Worm (Caenorhabditis elegans) whole organism, L2 larva: ENCODE measurements around the gene fipr-8.

Experiments used
- C34F6.9 ChIP-seq: fragments of 150-350 bp; optimal IDR thresholded peaks from 2 replicates; lab custom pipeline; 2014; ENCODE audit warnings: missing biosample characterization, missing genetic modification characterization
- F13H6.1 ChIP-seq: sonication (generic microtip); optimal IDR thresholded peaks from 2 replicates; lab custom pipeline; 2016; ENCODE audit warnings: missing genetic modification characterization, missing compliant biosample characterization
- Y55F3AM.14 ChIP-seq: fragments of 200-800 bp; sonication (Bioruptor generic); optimal IDR thresholded peaks from 2 replicates; lab custom pipeline; 2018; ENCODE audit warnings: mild to moderate bottlenecking, missing genetic modification characterization, missing compliant biosample characterization
- ZK546.5 ChIP-seq: sonication (generic microtip); optimal IDR thresholded peaks from 2 replicates; lab custom pipeline; 2017; ENCODE audit warnings: missing biosample characterization, missing genetic modification characterization
- alr-1 ChIP-seq: fragments of 150-350 bp; optimal IDR thresholded peaks from 2 replicates; lab custom pipeline; 2014; ENCODE audit warnings: missing biosample characterization, missing genetic modification characterization
- ama-1 ChIP-seq: fragments of 150-350 bp; optimal IDR thresholded peaks from 2 replicates; lab custom pipeline; 2018; ENCODE audit warnings: inconsistent platforms
- blmp-1 ChIP-seq: sonication (generic microtip); optimal IDR thresholded peaks from 2 replicates; lab custom pipeline; 2017; ENCODE audit warnings: missing genetic modification characterization, mild to moderate bottlenecking, missing compliant biosample characterization, antibody characterized with exemption, moderate library complexity; ENCODE audit not compliant: insufficient read depth
- ceh-16 ChIP-seq: fragments of 150-350 bp; optimal IDR thresholded peaks from 2 replicates; lab custom pipeline; 2014; ENCODE audit warnings: missing biosample characterization, missing genetic modification characterization
- ceh-82 ChIP-seq: fragments of 150-350 bp; optimal IDR thresholded peaks from 2 replicates; lab custom pipeline; 2014; ENCODE audit warnings: missing biosample characterization, missing genetic modification characterization
- crh-2 ChIP-seq: sonication (generic microtip); optimal IDR thresholded peaks from 2 replicates; lab custom pipeline; 2017; ENCODE audit warnings: missing biosample characterization, missing genetic modification characterization
- dmd-4 ChIP-seq: sonication (generic microtip); optimal IDR thresholded peaks from 2 replicates; lab custom pipeline; 2017; ENCODE audit warnings: missing biosample characterization, missing genetic modification characterization
- egl-27 ChIP-seq: sonication (generic microtip); optimal IDR thresholded peaks from 3 replicates; lab custom pipeline; 2017; ENCODE audit warnings: missing biosample characterization, missing genetic modification reagents, missing genetic modification characterization
- elt-1 ChIP-seq: fragments of 150-350 bp; optimal IDR thresholded peaks from 2 replicates; lab custom pipeline; 2014; ENCODE audit warnings: missing biosample characterization, missing genetic modification characterization
- elt-3 ChIP-seq: sonication (generic microtip); optimal IDR thresholded peaks from 2 replicates; lab custom pipeline; 2017; ENCODE audit warnings: missing biosample characterization, missing genetic modification characterization
- fos-1 ChIP-seq: fragments of 150-350 bp; optimal IDR thresholded peaks from 2 replicates; lab custom pipeline; 2014; ENCODE audit warnings: missing biosample characterization, missing genetic modification characterization
- gmeb-1 ChIP-seq: fragments of 150-350 bp; optimal IDR thresholded peaks from 2 replicates; lab custom pipeline; 2014; ENCODE audit warnings: missing biosample characterization, missing genetic modification characterization
- lin-11 ChIP-seq: fragments of 150-350 bp; sonication (generic microtip); optimal IDR thresholded peaks from 2 replicates; lab custom pipeline; 2014; ENCODE audit warnings: missing biosample characterization, missing genetic modification characterization, inconsistent platforms, mixed read lengths
- lin-13 ChIP-seq: fragments of 150-350 bp; optimal IDR thresholded peaks from 2 replicates; lab custom pipeline; 2014; ENCODE audit warnings: missing biosample characterization, missing genetic modification reagents, missing genetic modification characterization
- lin-39 ChIP-seq: fragments of 150-350 bp; optimal IDR thresholded peaks from 2 replicates; lab custom pipeline; 2014; ENCODE audit warnings: missing biosample characterization, missing genetic modification reagents, missing genetic modification characterization
- lsy-2 ChIP-seq, 2 experiments: fragments of 150-350 bp in 1 of 2; sonication (generic microtip) in 1 of 2; optimal IDR thresholded peaks; 2 replicates each; lab custom pipeline; 2014 to 2017; ENCODE audit warnings: missing biosample characterization in 2 of 2, missing genetic modification characterization in 2 of 2
- mab-5 ChIP-seq: fragments of 150-350 bp; optimal IDR thresholded peaks from 2 replicates; lab custom pipeline; 2014; ENCODE audit warnings: missing biosample characterization, missing genetic modification characterization
- mbf-1 ChIP-seq: sonication (generic microtip); optimal IDR thresholded peaks from 2 replicates; lab custom pipeline; 2017; ENCODE audit warnings: missing biosample characterization, missing genetic modification characterization
- mdl-1 ChIP-seq, 2 experiments: fragments of 150-350 bp in 1 of 2; sonication (generic microtip) in 1 of 2; optimal IDR thresholded peaks; 2 replicates each; lab custom pipeline; 2017; ENCODE audit warnings: missing biosample characterization in 2 of 2, missing genetic modification characterization in 2 of 2
- nhr-11 ChIP-seq: fragments of 150-350 bp; optimal IDR thresholded peaks from 2 replicates; lab custom pipeline; 2014; ENCODE audit warnings: missing biosample characterization, missing genetic modification characterization
- nhr-12 ChIP-seq: fragments of 150-350 bp; optimal IDR thresholded peaks from 2 replicates; lab custom pipeline; 2014; ENCODE audit warnings: missing biosample characterization, missing genetic modification characterization
- nhr-129 ChIP-seq: fragments of 150-350 bp; optimal IDR thresholded peaks from 2 replicates; lab custom pipeline; 2014; ENCODE audit warnings: missing biosample characterization, missing genetic modification characterization
- nhr-23 ChIP-seq: fragments of 150-350 bp; optimal IDR thresholded peaks from 2 replicates; lab custom pipeline; 2014; ENCODE audit warnings: missing biosample characterization, missing genetic modification reagents, missing genetic modification characterization
- nhr-237 ChIP-seq: fragments of 150-350 bp; optimal IDR thresholded peaks from 2 replicates; lab custom pipeline; 2014; ENCODE audit warnings: missing biosample characterization, missing genetic modification characterization
- nhr-6 ChIP-seq: fragments of 150-350 bp; optimal IDR thresholded peaks from 2 replicates; lab custom pipeline; 2014; ENCODE audit warnings: missing biosample characterization, missing genetic modification characterization
- peb-1 ChIP-seq: fragments of 150-350 bp; optimal IDR thresholded peaks from 2 replicates; lab custom pipeline; 2014; ENCODE audit warnings: missing biosample characterization, missing genetic modification characterization
- sem-4 ChIP-seq: fragments of 150-350 bp; optimal IDR thresholded peaks from 2 replicates; lab custom pipeline; 2014; ENCODE audit warnings: missing biosample characterization, missing genetic modification reagents, missing genetic modification characterization
- skn-1 ChIP-seq: sonication (generic microtip); optimal IDR thresholded peaks from 2 replicates; lab custom pipeline; 2017; ENCODE audit warnings: missing biosample characterization, missing genetic modification characterization
- sma-3 ChIP-seq: sonication (generic microtip); optimal IDR thresholded peaks from 2 replicates; lab custom pipeline; 2016; ENCODE audit warnings: missing genetic modification reagents, missing genetic modification characterization, missing compliant biosample characterization
- sma-9 ChIP-seq, 2 experiments: fragments of 150-350 bp in 1 of 2; sonication (generic microtip) in 1 of 2; optimal IDR thresholded peaks; 2 replicates each; lab custom pipeline; 2014 to 2016; ENCODE audit warnings: missing genetic modification characterization in 2 of 2, mild to moderate bottlenecking in 1 of 2, missing biosample characterization in 1 of 2, missing compliant biosample characterization in 1 of 2, missing genetic modification reagents in 1 of 2, moderate library complexity in 1 of 2
- snpc-4 ChIP-seq: fragments of 150-350 bp; optimal IDR thresholded peaks from 2 replicates; lab custom pipeline; 2014; ENCODE audit warnings: missing biosample characterization, missing genetic modification characterization
- unc-39 ChIP-seq: fragments of 150-350 bp; optimal IDR thresholded peaks from 2 replicates; lab custom pipeline; 2014; ENCODE audit warnings: missing biosample characterization, missing genetic modification characterization
- unc-55 ChIP-seq: fragments of 150-350 bp; sonication (generic microtip); optimal IDR thresholded peaks from 3 replicates; lab custom pipeline; 2014; ENCODE audit warnings: missing biosample characterization, missing genetic modification reagents, missing genetic modification characterization
- unc-62 ChIP-seq: fragments of 150-350 bp; optimal IDR thresholded peaks from 2 replicates; lab custom pipeline; 2014; ENCODE audit warnings: missing biosample characterization, missing genetic modification reagents, missing genetic modification characterization
- zag-1 ChIP-seq: fragments of 150-350 bp; optimal IDR thresholded peaks from 2 replicates; lab custom pipeline; 2014; ENCODE audit warnings: missing biosample characterization, missing genetic modification characterization
- ztf-1 ChIP-seq: fragments of 200-800 bp; sonication (Bioruptor generic); conservative IDR thresholded peaks from 2 replicates; pipeline ENCODE4 v1.3.6; 2022; ENCODE audit warnings: missing genetic modification characterization, missing compliant biosample characterization
- ztf-11 ChIP-seq: sonication (generic microtip); optimal IDR thresholded peaks from 2 replicates; lab custom pipeline; 2017; ENCODE audit warnings: missing biosample characterization, missing genetic modification characterization
- ztf-4 ChIP-seq: fragments of 150-350 bp; optimal IDR thresholded peaks from 2 replicates; lab custom pipeline; 2014; ENCODE audit warnings: missing biosample characterization, missing genetic modification characterization

The fipr-8 gene

DNA sequence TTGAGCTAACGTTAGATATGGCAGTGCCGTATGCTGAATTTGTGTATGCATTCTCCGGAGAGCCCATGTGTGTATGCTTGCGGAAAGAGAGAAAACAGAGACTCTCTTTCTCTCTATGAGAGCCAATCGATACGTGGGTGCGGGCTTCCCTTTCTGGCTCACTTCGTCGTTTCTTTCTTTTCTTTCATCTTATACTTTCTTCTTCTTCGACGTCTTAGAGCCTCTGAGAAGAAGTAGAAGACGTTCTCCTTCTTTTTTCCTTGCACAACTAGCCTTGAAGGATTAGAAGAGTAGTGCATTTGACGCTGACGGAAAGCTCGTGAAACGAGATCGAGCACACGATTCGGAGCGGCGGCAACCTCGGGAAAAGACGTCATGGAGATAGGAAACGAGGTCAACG is 34.1 kb upstream of the fipr-8 start:
- peak; percentile 40 for TF ChIP-seq lin-13 (GFP tag; lab: Kevin White, UChicago)
- no peak for TF ChIP-seq mbf-1 (tag; lab: Kevin White, UChicago)
- TF ChIP-seq nhr-23 = no peak
- TF ChIP-seq nhr-12 = no peak
- peak; percentile 78 for TF ChIP-seq C34F6.9 (tag; lab: Kevin White, UChicago)
- TF ChIP-seq sma-9 (GFP tag; optimal IDR thresholded peaks at IDR 0.05; lab: Kevin White, UChicago) = peak; percentile 60
- TF ChIP-seq sma-9 (tag; optimal IDR thresholded peaks at IDR 0.05; lab: Kevin White, UChicago) = no peak
- TF ChIP-seq lin-11 (tag; lab: Kevin White, UChicago) = peak; percentile 22
- no peak for TF ChIP-seq unc-39 (tag; lab: Kevin White, UChicago)
- peak; percentile 46 for TF ChIP-seq crh-2 (tag; lab: Kevin White, UChicago)
- TF ChIP-seq sem-4 (tag; lab: Kevin White, UChicago) = no peak
- TF ChIP-seq nhr-6 (tag; lab: Kevin White, UChicago) = peak; percentile 62
- TF ChIP-seq nhr-129 (tag; lab: Kevin White, UChicago) = peak; percentile 73
- TF ChIP-seq snpc-4 = peak; percentile 15
- no peak for TF ChIP-seq nhr-237
- no peak for TF ChIP-seq elt-1
- peak; percentile 73 for TF ChIP-seq zag-1 (tag; lab: Kevin White, UChicago)
- peak in 1 of 2 experiments; percentile 67 for TF ChIP-seq lsy-2 (tag; optimal IDR thresholded peaks at IDR 0.05; lab: Kevin White, UChicago)
- TF ChIP-seq mdl-1 (tag; optimal IDR thresholded peaks at IDR 0.05; lab: Kevin White, UChicago) = peak in 1 of 2 experiments; percentile 74
- TF ChIP-seq ceh-16 (tag; lab: Kevin White, UChicago) = no peak
- peak; percentile 36 for TF ChIP-seq egl-27 (tag; lab: Kevin White, UChicago)
- TF ChIP-seq nhr-11 (tag; lab: Kevin White, UChicago) = no peak
- peak; percentile 25 for TF ChIP-seq alr-1 (tag; lab: Kevin White, UChicago)
- peak; percentile 37 for TF ChIP-seq ztf-4 (tag; lab: Kevin White, UChicago)
- TF ChIP-seq unc-55 (GFP tag; lab: Kevin White, UChicago) = peak; percentile 87
- no peak for TF ChIP-seq elt-3 (tag; lab: Kevin White, UChicago)
- no peak for TF ChIP-seq skn-1 (tag; lab: Kevin White, UChicago)
- peak; percentile 14 for TF ChIP-seq mab-5
- peak; percentile 25 for TF ChIP-seq Y55F3AM.14 (GFP tag; lab: Kevin White, UChicago)
- TF ChIP-seq dmd-4 = no peak
- TF ChIP-seq F13H6.1 = peak; percentile 62

DNA sequence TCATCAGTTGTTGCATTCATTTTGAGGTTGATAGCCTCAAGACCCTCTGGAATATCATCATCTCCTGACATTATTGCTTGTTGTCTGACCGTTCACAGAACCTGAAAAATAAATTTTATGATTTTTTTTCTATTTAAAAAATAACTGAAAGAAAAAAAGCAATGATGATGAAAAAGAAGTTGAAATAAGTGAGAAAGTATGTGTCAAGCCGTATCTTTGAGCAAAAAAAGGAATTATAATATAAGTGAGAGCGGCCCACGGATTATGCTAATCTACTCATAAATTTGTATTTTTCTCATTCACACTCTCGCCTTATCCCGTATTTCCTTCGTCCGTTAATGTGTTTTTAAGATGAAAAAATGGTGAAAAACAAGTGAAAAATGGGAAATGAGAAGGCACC is 30.5 kb upstream of the fipr-8 start, which contains the start of gene ric-4:
TSS of gene ric-4 (minus strand) at position 101 of the 400 bp plus-strand sequence.
- no peak for TF ChIP-seq lin-13 (GFP tag; lab: Kevin White, UChicago)
- no peak for TF ChIP-seq ZK546.5 (tag; lab: Kevin White, UChicago)
- no peak for TF ChIP-seq unc-62 (GFP tag; lab: Kevin White, UChicago)
- no peak for TF ChIP-seq ceh-82 (tag; lab: Kevin White, UChicago)
- TF ChIP-seq elt-3 (tag; lab: Kevin White, UChicago) = no peak
- TF ChIP-seq gmeb-1 (tag; lab: Kevin White, UChicago) = no peak
- no peak for TF ChIP-seq nhr-129 (tag; lab: Kevin White, UChicago)
- no peak for TF ChIP-seq mdl-1 (tag; optimal IDR thresholded peaks at IDR 0.05; lab: Kevin White, UChicago)

ce11 chrV:10266050-10266449 is 26.3 kb upstream of the fipr-8 start:
- TF ChIP-seq zag-1 (tag; lab: Kevin White, UChicago) (no peak), lin-11 (tag; lab: Kevin White, UChicago) (no peak), peb-1 (no peak), ceh-16 (tag; lab: Kevin White, UChicago) (no peak), ama-1 (lab: Kevin White, UChicago) (no peak)

- TF ChIP-seq lin-39 (tag; lab: Kevin White, UChicago) (no peak), fos-1 (tag; lab: Kevin White, UChicago) (no peak), blmp-1 (tag; lab: Kevin White, UChicago) (no peak), ztf-1 (GFP tag; lab: Robert Waterston, UW) (no peak), ceh-16 (tag; lab: Kevin White, UChicago) (no peak), sma-3 (GFP tag; lab: Kevin White, UChicago) (no peak), C34F6.9 (tag; lab: Kevin White, UChicago) (no peak), ztf-11 (tag; lab: Kevin White, UChicago) (no peak), egl-27 (tag; lab: Kevin White, UChicago) (no peak)
Observed at ce11 chrV:10265019-10265418, 25.3 kb upstream of the fipr-8 start.
